Worm (Caenorhabditis elegans) whole organism, early embryonic: ENCODE data around the gene T05C12.15.

Experiments
- B0310.2 ChIP-seq: sonication (generic microtip); optimal IDR thresholded peaks from 2 replicates; lab custom pipeline; 2016; ENCODE audit warnings: mild to moderate bottlenecking, missing genetic modification characterization, missing compliant biosample characterization
- F13C5.2 ChIP-seq: sonication (generic microtip); optimal IDR thresholded peaks from 2 replicates; lab custom pipeline; 2017; ENCODE audit warnings: mild to moderate bottlenecking, missing genetic modification characterization, inconsistent platforms, missing compliant biosample characterization
- aly-1 ChIP-seq: sonication (generic microtip); optimal IDR thresholded peaks from 2 replicates; lab custom pipeline; 2016; ENCODE audit warnings: missing genetic modification characterization, missing compliant biosample characterization
- ama-1 ChIP-seq: fragments of 150-350 bp; optimal IDR thresholded peaks from 2 replicates; lab custom pipeline; 2014
- ceh-13 ChIP-seq: fragments of 200-800 bp; sonication (Bioruptor generic); optimal IDR thresholded peaks from 2 replicates; lab custom pipeline; 2018; ENCODE audit warnings: mild to moderate bottlenecking, missing genetic modification characterization, missing compliant biosample characterization
- ceh-36 ChIP-seq: sonication (generic microtip); optimal IDR thresholded peaks from 2 replicates; lab custom pipeline; 2016; ENCODE audit warnings: missing genetic modification characterization, inconsistent platforms, missing compliant biosample characterization
- ets-7 ChIP-seq: sonication (generic microtip); optimal IDR thresholded peaks from 2 replicates; lab custom pipeline; 2016; ENCODE audit warnings: missing genotype, missing genetic modification characterization, missing compliant biosample characterization
- flt-1 ChIP-seq: fragments of 200-800 bp; sonication (Bioruptor generic); IDR thresholded peaks from 2 replicates; pipeline ENCODE4 v1.3.6; 2022; ENCODE audit warnings: missing genetic modification characterization, missing compliant biosample characterization
- hmbx-1 ChIP-seq: sonication (generic microtip); optimal IDR thresholded peaks from 2 replicates; lab custom pipeline; 2016; ENCODE audit warnings: mild to moderate bottlenecking, missing genetic modification characterization, missing compliant biosample characterization
- hmg-4 ChIP-seq: fragments of 200-800 bp; sonication (Bioruptor generic); optimal IDR thresholded peaks from 2 replicates; lab custom pipeline; 2018; ENCODE audit warnings: mild to moderate bottlenecking, missing genetic modification characterization, missing compliant biosample characterization
- hnd-1 ChIP-seq: sonication (generic microtip); optimal IDR thresholded peaks from 2 replicates; lab custom pipeline; 2016; ENCODE audit warnings: missing genetic modification characterization, missing compliant biosample characterization
- pes-1 ChIP-seq: fragments of 200-800 bp; sonication (Bioruptor generic); IDR thresholded peaks from 2 replicates; pipeline ENCODE4 v1.3.6; 2022; ENCODE audit warnings: missing genetic modification reagents, missing genetic modification characterization, missing compliant biosample characterization
- scrt-1 ChIP-seq: fragments of 200-800 bp; sonication (Bioruptor generic); IDR thresholded peaks from 2 replicates; pipeline ENCODE4 v1.3.6; 2022; ENCODE audit warnings: missing genetic modification characterization, missing compliant biosample characterization
- sea-1 ChIP-seq: fragments of 200-800 bp; sonication (Bioruptor generic); conservative IDR thresholded peaks from 2 replicates; pipeline ENCODE4 v1.3.6; 2022; ENCODE audit warnings: missing genetic modification characterization, missing compliant biosample characterization
- tbx-11 ChIP-seq: fragments of 200-800 bp; sonication (Bioruptor generic); IDR thresholded peaks from 2 replicates; pipeline ENCODE4 v1.3.6; 2022; ENCODE audit warnings: missing genetic modification characterization, missing compliant biosample characterization
- tbx-37 ChIP-seq: fragments of 200-800 bp; sonication (Bioruptor generic); conservative IDR thresholded peaks from 2 replicates; pipeline ENCODE4 v1.3.6; 2022; ENCODE audit warnings: missing genetic modification reagents, missing genetic modification characterization, missing compliant biosample characterization
- tra-4 ChIP-seq: sonication (generic microtip); optimal IDR thresholded peaks from 2 replicates; lab custom pipeline; 2017; ENCODE audit warnings: missing genetic modification characterization, missing compliant biosample characterization

The T05C12.15 gene

DNA sequence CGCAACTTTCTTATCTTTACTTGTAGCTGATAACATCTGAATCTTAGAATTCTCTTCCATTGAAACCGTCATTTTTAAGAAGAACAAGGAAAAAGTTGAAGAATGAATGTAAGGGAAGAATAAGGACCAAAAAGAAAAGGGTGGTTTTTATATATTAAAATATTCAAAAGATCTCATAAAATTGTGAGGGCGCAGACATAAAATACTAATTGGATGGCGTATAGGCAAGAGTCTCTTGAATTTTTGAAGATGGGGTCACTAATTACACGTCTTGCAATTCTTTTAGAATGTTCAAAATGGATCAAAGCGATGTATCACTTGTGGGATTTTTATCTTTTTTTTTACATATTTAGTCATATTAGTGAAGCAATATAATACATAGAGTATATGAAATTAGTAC, 43.3 kb downstream of the T05C12.15 start, which contains the start of gene twk-3:
Gene twk-3 (minus strand): TSS at position 101 of the 400 bp plus-strand sequence.
- no peak for TF ChIP-seq tra-4 (tag; lab: Kevin White, UChicago)
- TF ChIP-seq ets-7, result no peak
- no peak for TF ChIP-seq tbx-11
- no peak for TF ChIP-seq flt-1 (GFP tag; lab: Robert Waterston, UW)
- no peak for TF ChIP-seq pes-1
- TF ChIP-seq hmbx-1 (tag; lab: Kevin White, UChicago), result no peak
- no peak for TF ChIP-seq ama-1 (lab: Kevin White, UChicago)
- no peak for TF ChIP-seq scrt-1 (GFP tag; lab: Robert Waterston, UW)
- TF ChIP-seq sea-1, result no peak
- no peak for TF ChIP-seq aly-1
- TF ChIP-seq tbx-37 (GFP tag; lab: Robert Waterston, UW), result no peak
- no peak for TF ChIP-seq ceh-13
- no peak for TF ChIP-seq B0310.2 (tag; lab: Kevin White, UChicago)
- TF ChIP-seq hnd-1 (tag; lab: Kevin White, UChicago), result no peak
- no peak for TF ChIP-seq hmg-4
- TF ChIP-seq F13C5.2, result no peak
- no peak for TF ChIP-seq ceh-36 (tag; lab: Kevin White, UChicago)

DNA sequence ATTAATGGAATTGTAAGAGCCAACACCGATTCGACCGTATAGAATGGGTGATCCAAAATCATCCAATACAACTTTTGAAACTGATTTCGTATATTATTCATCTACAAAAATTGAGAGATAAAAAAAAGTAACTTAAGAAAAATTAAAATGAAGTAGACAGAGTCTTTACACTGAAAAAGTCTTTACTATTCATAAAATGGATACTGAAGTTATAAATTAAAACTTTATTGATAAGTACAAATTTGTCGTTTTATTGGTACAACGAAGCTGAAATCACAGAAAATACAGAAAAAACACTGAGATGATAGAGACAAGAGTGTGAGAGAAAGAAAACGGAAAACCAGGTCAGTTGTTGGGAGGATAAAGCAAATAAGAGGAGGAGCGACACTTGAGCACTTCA, 45.0 kb downstream of the T05C12.15 start, which contains the start of gene M110.10:
Gene M110.10 (minus strand): TSS at position 101 of the 400 bp plus-strand sequence.
- TF ChIP-seq pes-1 (no peak), tra-4 (tag; lab: Kevin White, UChicago) (no peak), B0310.2 (tag; lab: Kevin White, UChicago) (no peak), hnd-1 (tag; lab: Kevin White, UChicago) (no peak), ets-7 (no peak), F13C5.2 (no peak), sea-1 (no peak), ceh-13 (no peak), hmbx-1 (tag; lab: Kevin White, UChicago) (no peak)

DNA sequence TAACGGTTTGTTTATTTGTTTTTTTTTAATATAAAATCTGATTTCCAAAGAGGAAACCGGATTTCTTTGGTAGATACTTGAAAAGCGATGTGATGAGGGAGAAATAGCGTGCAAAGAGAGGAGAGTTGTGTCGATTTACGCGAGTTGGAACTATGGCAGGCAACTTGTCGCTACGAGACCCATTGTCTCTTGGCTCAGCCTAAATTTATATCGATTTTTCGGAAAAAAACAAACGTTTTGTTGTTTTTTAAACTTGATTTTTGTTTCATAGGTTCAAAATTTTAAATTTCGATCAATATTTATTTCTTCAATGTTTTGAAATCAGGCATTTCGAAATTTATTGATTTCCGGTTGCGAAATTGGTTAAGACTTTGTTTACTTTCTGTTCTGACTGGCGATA, 47.0 kb downstream of the T05C12.15 start, which contains the start of gene M110.3:
Gene M110.3 (minus strand): TSS at position 184 of the 400 bp plus-strand sequence.
- no peak for TF ChIP-seq ama-1 (lab: Kevin White, UChicago)
- no peak for TF ChIP-seq hnd-1 (tag; lab: Kevin White, UChicago)

DNA sequence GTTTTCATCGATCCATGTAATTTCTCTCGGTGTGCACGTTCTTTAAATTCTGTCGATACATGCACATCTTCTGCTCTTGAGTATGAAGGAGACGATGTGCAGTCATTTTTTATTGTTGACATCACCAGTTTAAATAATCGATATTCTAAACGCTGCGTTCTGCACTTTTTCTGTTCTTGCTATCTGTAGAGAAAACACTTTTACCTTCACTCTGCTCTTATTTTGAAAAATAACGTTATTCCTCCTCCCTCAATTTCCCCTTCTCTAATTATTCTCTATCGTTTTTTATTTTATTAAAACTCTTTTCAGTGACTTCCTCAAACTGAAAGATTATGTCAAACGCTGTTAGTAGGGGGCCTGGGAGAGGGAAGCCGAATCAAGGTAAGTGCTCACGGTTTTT, 47.5 kb downstream of the T05C12.15 start, which contains the start of gene ifg-1:
Gene ifg-1 (plus strand): TSS at position 301 of the 400 bp plus-strand sequence.
- TF ChIP-seq F13C5.2, result no peak
- no peak for TF ChIP-seq flt-1 (GFP tag; lab: Robert Waterston, UW)
- no peak for TF ChIP-seq ama-1 (lab: Kevin White, UChicago)
- no peak for TF ChIP-seq hmg-4
- no peak for TF ChIP-seq B0310.2 (tag; lab: Kevin White, UChicago)
- no peak for TF ChIP-seq tbx-37 (GFP tag; lab: Robert Waterston, UW)

DNA sequence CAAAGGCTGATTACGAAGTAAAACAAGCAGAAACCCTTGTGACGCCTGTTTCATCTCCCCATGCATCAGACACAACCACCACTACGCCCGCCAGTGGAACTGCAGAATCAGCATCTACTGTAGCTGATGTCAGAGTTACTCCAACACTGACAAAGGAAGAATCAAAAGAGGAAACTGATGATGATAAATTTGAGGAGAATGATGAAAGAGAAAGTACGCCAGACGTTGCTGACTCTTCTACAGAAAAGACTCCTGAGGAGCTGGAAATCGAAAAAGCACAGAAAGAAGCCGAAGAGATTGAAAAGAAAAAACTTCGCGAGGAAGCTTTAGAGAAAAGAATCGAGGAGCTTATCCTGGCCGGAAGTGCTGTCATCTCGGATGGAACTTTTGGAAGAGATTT, 48.9 kb downstream of the T05C12.15 start:
- TF ChIP-seq pes-1 (no peak), scrt-1 (GFP tag; lab: Robert Waterston, UW) (no peak), hnd-1 (tag; lab: Kevin White, UChicago) (no peak), hmbx-1 (tag; lab: Kevin White, UChicago) (no peak), flt-1 (GFP tag; lab: Robert Waterston, UW) (no peak), sea-1 (no peak), tbx-37 (GFP tag; lab: Robert Waterston, UW) (no peak), ceh-36 (tag; lab: Kevin White, UChicago) (no peak), aly-1 (no peak), tbx-11 (no peak), F13C5.2 (no peak), ceh-13 (no peak), B0310.2 (tag; lab: Kevin White, UChicago) (no peak), ets-7 (no peak), hmg-4 (no peak), tra-4 (tag; lab: Kevin White, UChicago) (no peak)
